Worm (Caenorhabditis elegans) whole organism, L4/young adult: ENCODE measurements around the gene T01G6.1.

Experiments
- W03F9.2 ChIP-seq: fragments of 150-350 bp; optimal IDR thresholded peaks from 2 replicates; lab custom pipeline; 2014; ENCODE audit warnings: missing biosample characterization, missing genetic modification characterization
- him-1 ChIP-seq: sonication (generic microtip); optimal IDR thresholded peaks from 2 replicates; lab custom pipeline; 2016; ENCODE audit warnings: missing genotype, missing genetic modification reagents, missing genetic modification characterization, missing compliant biosample characterization

ce11 chrV:494284-494683 lies 3.2 kb upstream of the T01G6.1 start, which contains the start of gene nhr-131:
- TF ChIP-seq W03F9.2 (tag; lab: Kevin White, UChicago) (no peak), him-1 (no peak)
